Worm (Caenorhabditis elegans) whole organism, L2 larva: Measurements from ENCODE around the gene F41E7.7.

Experiments used
- F13H6.1 ChIP-seq: sonication (generic microtip); optimal IDR thresholded peaks from 2 replicates; lab custom pipeline; 2016; ENCODE audit warnings: missing genetic modification characterization, missing compliant biosample characterization
- ceh-82 ChIP-seq: fragments of 150-350 bp; optimal IDR thresholded peaks from 2 replicates; lab custom pipeline; 2014; ENCODE audit warnings: missing biosample characterization, missing genetic modification characterization
- elt-3 ChIP-seq: sonication (generic microtip); optimal IDR thresholded peaks from 2 replicates; lab custom pipeline; 2017; ENCODE audit warnings: missing biosample characterization, missing genetic modification characterization
- fos-1 ChIP-seq: fragments of 150-350 bp; optimal IDR thresholded peaks from 2 replicates; lab custom pipeline; 2014; ENCODE audit warnings: missing biosample characterization, missing genetic modification characterization
- nhr-12 ChIP-seq: fragments of 150-350 bp; optimal IDR thresholded peaks from 2 replicates; lab custom pipeline; 2014; ENCODE audit warnings: missing biosample characterization, missing genetic modification characterization
- nhr-21 ChIP-seq: fragments of 150-350 bp; optimal IDR thresholded peaks from 2 replicates; lab custom pipeline; 2014; ENCODE audit warnings: missing biosample characterization, missing genetic modification characterization
- unc-62 ChIP-seq: fragments of 150-350 bp; optimal IDR thresholded peaks from 2 replicates; lab custom pipeline; 2014; ENCODE audit warnings: missing biosample characterization, missing genetic modification reagents, missing genetic modification characterization
- ztf-11 ChIP-seq: sonication (generic microtip); optimal IDR thresholded peaks from 2 replicates; lab custom pipeline; 2017; ENCODE audit warnings: missing biosample characterization, missing genetic modification characterization

DNA sequence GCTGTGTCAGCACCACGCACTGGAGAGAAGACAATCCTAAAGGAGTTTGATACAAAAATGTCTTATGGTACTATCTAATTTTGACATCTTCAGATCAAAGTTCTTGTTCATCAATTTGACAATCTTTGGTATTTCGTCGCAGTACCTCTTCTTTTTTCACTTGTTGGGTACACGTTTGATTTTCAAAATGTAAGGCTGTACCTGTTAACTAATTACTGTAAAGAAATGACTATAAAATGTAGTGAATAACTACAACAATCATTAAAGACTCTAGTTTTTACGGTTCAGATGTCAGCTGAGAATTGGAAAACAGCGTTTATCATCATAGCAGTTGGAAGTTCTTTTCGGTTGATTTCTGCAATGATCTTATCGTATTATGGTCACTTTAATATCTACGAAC is 30.5 kb upstream of the F41E7.7 start:
- TF ChIP-seq nhr-21 (tag; lab: Kevin White, UChicago) (no peak), F13H6.1 (tag; lab: Kevin White, UChicago) (no peak), unc-62 (GFP tag; lab: Kevin White, UChicago) (no peak), fos-1 (tag; lab: Kevin White, UChicago) (no peak), nhr-12 (no peak), ztf-11 (tag; lab: Kevin White, UChicago) (no peak), ceh-82 (no peak), elt-3 (tag; lab: Kevin White, UChicago) (no peak)
